Worm (Caenorhabditis elegans) whole organism, young adult: Measurements from ENCODE around the gene F41B5.12.

ENCODE experiments used
- F33H1.4 ChIP-seq: fragments of 200-800 bp; sonication (Bioruptor generic); IDR thresholded peaks from 2 replicates; pipeline ENCODE4 v1.3.6; 2022; ENCODE audit warnings: missing genetic modification reagents, missing genetic modification characterization, missing compliant biosample characterization
- F37B4.10 ChIP-seq: fragments of 200-800 bp; sonication (Bioruptor generic); IDR thresholded peaks from 2 replicates; pipeline ENCODE4 v1.3.6; 2022; ENCODE audit warnings: missing genetic modification characterization, missing compliant biosample characterization
- T26A5.8 ChIP-seq: sonication (generic microtip); optimal IDR thresholded peaks from 2 replicates; lab custom pipeline; 2016; ENCODE audit warnings: missing genetic modification characterization, missing compliant biosample characterization
- Y95B8A.8 ChIP-seq: fragments of 200-800 bp; sonication (Bioruptor generic); IDR thresholded peaks from 2 replicates; pipeline ENCODE4 v1.3.6; 2022; ENCODE audit warnings: missing genetic modification reagents, missing genetic modification characterization, missing compliant biosample characterization
- ama-1 ChIP-seq, 3 experiments: fragments of 150-350 bp in 1 of 3; sonication (generic microtip) in 2 of 3; optimal IDR thresholded peaks; 2 replicates each; lab custom pipeline; 2014 to 2018; ENCODE audit warnings: missing biosample characterization in 2 of 3, missing genetic modification characterization in 2 of 3, missing genetic modification reagents in 2 of 3
- madf-10 ChIP-seq: sonication (generic microtip); optimal IDR thresholded peaks from 2 replicates; lab custom pipeline; 2016; ENCODE audit warnings: mild to moderate bottlenecking, missing genetic modification characterization, missing compliant biosample characterization
- nhr-90 ChIP-seq: sonication (generic microtip); optimal IDR thresholded peaks from 2 replicates; lab custom pipeline; 2016; ENCODE audit warnings: missing genotype, mild to moderate bottlenecking, missing genetic modification characterization, missing compliant biosample characterization
- rec-8 ChIP-seq, 2 experiments: sonication (generic microtip); optimal IDR thresholded peaks; 2 replicates each; lab custom pipeline; 2016; ENCODE audit warnings: mild to moderate bottlenecking in 2 of 2, missing genetic modification characterization in 2 of 2, missing genetic modification reagents in 2 of 2, missing genotype in 2 of 2, missing biosample characterization in 1 of 2, missing compliant biosample characterization in 1 of 2, moderate library complexity in 1 of 2
- sea-2 ChIP-seq: fragments of 200-800 bp; sonication (Bioruptor generic); IDR thresholded peaks from 2 replicates; pipeline ENCODE4 v1.3.6; 2022; ENCODE audit warnings: missing genetic modification characterization, missing compliant biosample characterization
- ztf-25 ChIP-seq: fragments of 200-800 bp; sonication (Bioruptor generic); IDR thresholded peaks from 2 replicates; pipeline ENCODE4 v1.3.6; 2022; ENCODE audit warnings: missing genetic modification reagents, missing genetic modification characterization, missing compliant biosample characterization
- ztf-3 ChIP-seq: fragments of 200-800 bp; sonication (Bioruptor generic); optimal IDR thresholded peaks from 2 replicates; lab custom pipeline; 2018; ENCODE audit warnings: mild to moderate bottlenecking, missing genetic modification characterization, missing compliant biosample characterization

DNA sequence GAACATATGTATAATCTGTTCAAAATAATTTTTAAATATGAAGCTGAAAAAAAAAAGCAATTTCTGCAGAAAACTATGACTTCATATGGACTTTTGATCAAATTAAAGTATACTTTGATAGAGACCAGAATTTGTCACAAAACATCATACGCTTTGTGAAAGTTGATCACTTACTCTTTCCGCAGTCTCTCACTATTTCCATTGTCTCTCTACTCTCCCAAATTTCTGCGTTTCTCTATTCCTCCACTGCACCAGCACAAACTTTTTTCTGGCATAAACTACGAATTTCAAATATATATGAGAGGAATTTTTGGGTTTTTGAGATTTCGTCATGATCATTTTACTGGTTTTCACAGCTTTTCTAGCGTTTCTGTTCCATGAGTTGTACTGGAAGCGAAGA is 24.9 kb upstream of the F41B5.12 start, which contains the start of gene cyp-33C4:
- TF ChIP-seq rec-8 (tag; optimal IDR thresholded peaks at IDR 0.05; lab: Kevin White, UChicago) (no peak), Y95B8A.8 (GFP tag; lab: Robert Waterston, UW) (no peak), sea-2 (no peak), ztf-25 (GFP tag; lab: Robert Waterston, UW) (no peak), ztf-3 (no peak), F33H1.4 (GFP tag; lab: Robert Waterston, UW) (no peak), madf-10 (tag; lab: Kevin White, UChicago) (no peak), ama-1 (optimal IDR thresholded peaks at IDR 0.05; lab: Kevin White, UChicago) (no peak), ama-1 (GFP tag; optimal IDR thresholded peaks at IDR 0.05; lab: Kevin White, UChicago) (no peak), nhr-90 (tag; lab: Kevin White, UChicago) (no peak), F37B4.10 (GFP tag; lab: Robert Waterston, UW) (no peak), T26A5.8 (no peak)
